Fruit fly (Drosophila melanogaster): ENCODE data around the gene Reph.

DNA sequence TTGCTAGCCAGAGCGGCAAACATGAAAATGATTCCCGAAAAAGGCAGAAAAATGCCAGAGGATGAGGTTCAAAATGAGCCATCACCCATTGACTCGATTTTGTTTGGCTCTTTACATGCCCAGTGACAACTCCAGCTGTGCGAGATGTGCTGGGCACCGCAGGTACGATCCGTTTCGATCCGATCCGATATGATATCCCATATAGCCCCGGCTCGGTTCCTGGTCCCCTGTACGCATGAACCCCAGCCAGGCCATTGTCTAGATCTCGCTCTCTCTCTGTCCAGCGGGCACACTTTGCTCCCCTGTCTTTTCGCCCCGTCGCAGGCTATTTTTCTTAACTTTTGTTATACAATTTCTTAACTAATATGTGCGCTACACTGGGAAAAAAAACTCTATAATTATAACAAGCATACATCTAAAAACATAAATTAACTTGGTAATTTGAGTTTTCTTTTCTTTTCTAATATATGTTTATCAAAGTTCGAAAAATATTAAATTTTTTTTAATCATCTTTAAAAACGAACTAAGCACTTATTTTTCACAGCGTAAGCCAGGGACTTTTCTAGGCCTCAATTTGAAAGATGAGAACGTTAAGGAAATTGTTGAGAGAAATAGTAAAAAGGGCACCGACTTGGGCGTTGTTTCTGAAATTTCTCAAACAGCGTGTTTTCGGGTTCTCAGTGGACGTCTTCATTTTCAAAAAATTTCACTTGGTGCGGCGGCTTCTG, 24.2 kb downstream of the Reph start:
- no peak for TF ChIP-seq gl (tag; optimal IDR thresholded peaks at IDR 0.05)
- TF ChIP-seq CG10348 (GFP tag; IDR thresholded peaks at IDR 0.05), result no peak
